Fruit fly (Drosophila melanogaster) whole organism, larva: Measurements from ENCODE around the gene CG5390.

Experiments used
- noc ChIP-seq: fragments of 200-800 bp; sonication (Bioruptor generic); optimal IDR thresholded peaks from 3 replicates; lab custom pipeline; 2019; ENCODE audit warnings: missing biosample characterization, mild to moderate bottlenecking, missing genetic modification characterization, moderate library complexity

The CG5390 gene

dm6 chr2L:10322176-10322575, 15.8 kb upstream of the CG5390 start, which contains the start of gene CG4995:
CG4995 (plus strand) TSS chr2L:10322476.
- TF ChIP-seq noc (tag; lab: Kevin White, UChicago): no peak

DNA sequence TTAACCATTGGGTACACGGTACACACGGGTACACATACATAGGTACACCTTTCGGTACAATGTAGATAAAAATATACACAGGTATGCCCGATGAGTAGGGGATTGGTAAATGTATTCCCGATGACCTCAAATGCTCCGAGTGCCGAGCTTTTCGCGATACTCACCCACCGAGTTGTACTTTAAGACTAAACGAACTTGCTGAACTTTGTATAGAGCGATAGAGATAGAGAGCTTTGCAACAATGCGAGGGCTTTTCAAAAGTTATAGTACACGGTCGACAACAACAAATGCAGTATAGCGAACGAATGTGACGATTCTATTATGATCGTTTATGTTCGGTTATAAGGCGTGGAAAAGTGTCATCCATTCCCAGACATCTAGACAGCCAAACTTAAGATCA, 15.2 kb upstream of the CG5390 start:
- peak; percentile 35 for TF ChIP-seq noc (tag; lab: Kevin White, UChicago)

- no peak for TF ChIP-seq noc (tag; lab: Kevin White, UChicago)
Observed at dm6 chr2L:10321036-10321583, 14.7 kb upstream of the CG5390 start.

- peak; percentile 23 for TF ChIP-seq noc (tag; lab: Kevin White, UChicago)
Observed at dm6 chr2L:10320174-10320775, 13.9 kb upstream of the CG5390 start.

DNA sequence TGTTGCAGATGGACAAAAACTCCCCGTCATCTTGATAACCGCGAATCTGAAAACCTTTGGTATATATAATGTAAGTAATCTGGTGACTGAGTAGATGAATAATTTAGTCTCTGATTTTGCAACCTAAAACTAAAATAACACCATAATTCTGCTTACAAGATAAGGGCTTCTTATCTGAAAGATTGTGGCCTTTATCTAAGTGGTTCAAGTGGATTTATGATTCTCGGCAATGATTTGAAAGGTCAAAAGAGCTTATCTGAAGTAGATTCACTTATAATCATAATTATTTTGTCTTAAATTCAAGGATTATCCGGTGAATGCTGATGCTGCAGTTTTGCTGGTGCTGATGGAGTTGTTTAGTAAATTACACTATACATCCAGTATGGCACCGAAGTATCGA, 9.5 kb upstream of the CG5390 start:
- TF ChIP-seq noc (tag; lab: Kevin White, UChicago): no peak

DNA sequence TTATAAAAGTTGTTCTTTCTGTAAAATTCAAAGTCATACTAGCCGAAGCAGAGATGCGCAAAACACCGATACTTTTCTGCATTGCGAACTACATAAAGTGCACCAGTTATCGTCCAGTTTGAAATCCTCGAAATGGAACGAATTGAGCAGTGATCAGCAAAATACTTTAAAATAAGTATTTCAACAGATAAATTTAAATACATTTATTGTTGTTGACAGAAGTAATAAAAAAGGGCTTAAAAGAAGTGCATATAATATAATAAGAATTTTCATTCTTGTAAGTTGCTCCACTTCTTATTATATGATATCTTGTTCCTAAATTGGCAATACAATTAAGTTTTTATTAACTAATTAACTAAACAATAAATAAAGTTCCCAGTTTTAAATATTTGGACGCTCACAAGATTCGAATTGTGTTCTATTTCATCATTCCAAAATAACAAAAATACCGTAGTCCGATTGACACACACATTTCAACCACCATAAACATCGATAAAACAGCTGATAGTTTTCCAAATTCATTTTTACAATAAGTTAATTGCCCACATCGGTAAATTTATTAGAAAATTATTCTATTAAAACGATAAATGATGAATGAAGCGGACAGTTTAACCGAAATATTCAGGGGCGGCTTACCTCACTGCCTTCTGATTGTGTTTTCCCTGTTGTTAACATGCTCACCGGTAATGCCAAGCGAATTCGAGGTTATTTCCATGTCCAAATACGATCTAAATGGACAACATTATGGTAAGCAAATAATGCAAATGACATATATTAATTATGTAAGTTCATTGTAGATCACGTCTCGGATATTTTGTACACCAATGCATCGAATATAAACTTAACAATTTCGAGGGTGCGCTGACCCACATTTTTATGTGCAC, 8.2 kb upstream of the CG5390 start, which contains the start of the genes Usp14 and CG4972:
Usp14 (minus strand) TSS at position 70 of the 884 bp plus-strand sequence.
CG4972 (plus strand) TSS at position 466 of the 884 bp plus-strand sequence.
- no peak for TF ChIP-seq noc (tag; lab: Kevin White, UChicago)

DNA sequence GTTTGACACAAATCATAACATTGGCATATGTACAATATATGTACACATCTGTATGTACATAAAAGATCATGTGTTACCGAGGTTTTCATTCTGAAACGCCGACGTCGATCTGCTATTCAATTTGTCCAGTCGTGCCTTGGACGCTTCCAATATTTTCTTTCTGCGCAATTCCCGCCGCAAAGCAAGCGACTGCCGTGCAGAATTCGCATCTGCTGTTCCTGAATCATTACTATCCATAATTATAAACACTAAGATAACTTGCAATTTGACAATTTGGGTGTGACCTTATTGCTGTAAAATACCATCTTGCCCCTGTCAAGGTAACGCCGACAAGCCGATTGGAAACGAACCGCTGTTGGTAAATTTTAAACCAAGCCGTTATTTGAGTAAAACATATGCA, 5.4 kb upstream of the CG5390 start:
- no peak for TF ChIP-seq noc (tag; lab: Kevin White, UChicago)

DNA sequence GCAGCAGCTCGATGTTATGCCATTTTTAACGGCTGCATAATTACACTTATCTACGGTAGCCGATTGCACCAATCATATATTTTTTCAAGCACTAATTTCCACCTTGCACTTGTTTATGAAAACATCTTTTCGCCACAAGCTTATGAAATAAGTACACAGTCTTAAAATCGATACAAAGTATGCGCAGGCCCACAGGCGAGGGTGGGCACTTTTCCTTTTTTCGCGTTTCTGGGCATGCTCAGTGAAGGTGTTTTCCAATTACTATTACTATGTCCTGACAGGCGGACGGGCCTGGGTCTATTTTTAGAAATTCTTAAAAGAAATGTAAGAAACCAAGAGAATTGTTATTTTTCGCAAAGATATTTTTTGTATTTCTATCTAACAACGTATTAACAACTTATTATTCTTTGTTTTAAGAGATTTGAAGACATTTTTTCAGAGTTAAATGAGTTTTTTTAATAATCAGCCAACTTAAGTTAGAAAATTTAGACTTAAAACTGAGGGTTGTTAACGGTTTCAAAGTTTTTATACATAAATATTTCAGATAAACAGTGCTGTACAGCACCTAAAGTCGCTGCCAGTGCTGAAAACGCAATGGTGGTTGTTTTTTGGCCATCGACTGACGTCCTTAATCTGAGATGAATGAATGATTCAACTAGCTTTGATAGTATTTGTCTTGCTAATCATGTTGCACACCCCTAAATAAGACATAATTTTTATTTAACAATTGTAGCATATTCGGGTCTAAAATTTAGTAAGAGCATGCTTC, 4.4 kb upstream of the CG5390 start, which contains the start of gene Cdk5alpha:
Cdk5alpha (minus strand) TSS at position 343 of the 769 bp plus-strand sequence.
- TF ChIP-seq noc (tag; lab: Kevin White, UChicago): no peak

DNA sequence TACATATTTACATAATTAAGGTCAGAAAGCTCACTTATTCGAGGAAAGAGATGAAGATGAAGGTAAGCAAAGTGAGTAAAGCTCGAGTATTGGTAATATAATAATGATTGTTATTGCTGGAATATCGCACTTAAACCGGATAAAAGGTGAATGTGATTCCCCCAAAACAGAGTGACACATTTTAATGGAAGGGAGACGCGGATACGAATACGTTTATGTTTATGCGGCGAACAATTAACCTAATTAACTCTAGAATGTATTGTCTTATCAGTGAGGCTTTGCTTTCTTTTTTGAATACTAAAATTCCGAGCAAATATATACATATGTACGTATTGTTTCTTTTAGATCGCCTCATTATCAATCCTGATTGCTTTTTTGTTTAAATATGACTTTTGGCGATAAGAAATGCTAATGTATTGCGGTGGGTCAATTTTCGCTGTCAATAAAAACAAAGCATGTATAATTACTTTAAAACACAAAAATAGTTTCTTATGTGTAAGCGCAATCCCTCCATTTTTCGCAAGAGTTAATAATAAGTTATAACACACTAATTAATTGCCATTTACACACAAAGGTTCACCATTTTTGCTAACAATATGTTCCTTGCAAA, 751 bp downstream of the CG5390 start:
- TF ChIP-seq noc (tag; lab: Kevin White, UChicago): peak; percentile 64

- TF ChIP-seq noc (tag; lab: Kevin White, UChicago): no peak
Observed at dm6 chr2L:10303786-10304185, 2.6 kb downstream of the CG5390 start, which contains the start of gene nmd. nmd (minus strand) TSS chr2L:10303947.

dm6 chr2L:10301918-10302317, 4.5 kb downstream of the CG5390 start, which contains the start of gene CG13138:
CG13138 (minus strand) TSS chr2L:10302018.
- TF ChIP-seq noc (tag; lab: Kevin White, UChicago): no peak

- no peak for TF ChIP-seq noc (tag; lab: Kevin White, UChicago)
Observed at dm6 chr2L:10299810-10300147, 6.6 kb downstream of the CG5390 start, which contains the start of gene CYLD. CYLD (minus strand) TSS chr2L:10299847.

DNA sequence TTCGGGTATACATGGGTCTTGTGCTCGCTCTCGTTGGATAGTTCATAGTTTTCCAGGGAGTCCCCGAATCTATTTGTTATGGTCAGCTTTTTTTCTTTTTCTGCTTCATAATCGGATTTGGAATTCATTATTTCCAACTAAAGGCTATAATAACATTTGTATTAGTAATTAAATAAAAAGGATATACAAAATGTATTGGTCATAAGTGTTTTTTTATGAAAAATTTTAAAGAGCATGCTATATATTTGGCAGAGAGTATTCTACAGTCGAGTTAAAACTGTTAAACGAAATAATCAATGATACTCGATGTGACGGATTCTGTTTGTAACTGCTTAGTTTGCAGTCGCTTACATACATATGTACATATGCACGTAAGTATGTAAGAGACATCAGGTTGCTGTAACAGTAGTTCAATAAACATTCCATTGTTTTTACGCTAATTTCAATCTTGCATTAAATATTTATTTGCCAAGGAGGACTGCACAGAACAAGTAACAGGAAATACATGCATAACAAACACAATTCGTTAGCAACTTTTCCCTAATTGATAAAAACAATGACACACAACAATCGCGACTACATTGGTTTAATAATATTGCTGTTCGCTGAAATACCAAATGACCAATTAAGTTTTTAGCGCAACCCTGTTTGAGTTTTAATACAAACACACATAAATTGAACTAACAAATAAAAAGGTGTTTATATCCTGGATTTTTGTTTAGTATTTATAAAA, 7.2 kb downstream of the CG5390 start:
- TF ChIP-seq noc (tag; lab: Kevin White, UChicago): no peak

dm6 chr2L:10298306-10298705, 8.1 kb downstream of the CG5390 start:
- no peak for TF ChIP-seq noc (tag; lab: Kevin White, UChicago)
